Worm (Caenorhabditis elegans) whole organism, young adult: ENCODE results near the gene srbc-14.

Experiments
- B0261.1 ChIP-seq: sonication (generic microtip); optimal IDR thresholded peaks from 2 replicates; lab custom pipeline; 2016; ENCODE audit warnings: mild to moderate bottlenecking, missing genetic modification characterization, moderate library complexity, missing compliant biosample characterization
- D2030.7 ChIP-seq: fragments of 200-800 bp; sonication (Bioruptor generic); IDR thresholded peaks from 2 replicates; pipeline ENCODE4 v1.3.6; 2022; ENCODE audit warnings: missing genetic modification reagents, missing genetic modification characterization, missing compliant biosample characterization
- F10E7.11 ChIP-seq: sonication (generic microtip); optimal IDR thresholded peaks from 2 replicates; lab custom pipeline; 2017; ENCODE audit warnings: mild to moderate bottlenecking, missing genetic modification characterization, moderate library complexity, missing compliant biosample characterization
- F22D6.2 ChIP-seq: sonication (generic microtip); optimal IDR thresholded peaks from 2 replicates; lab custom pipeline; 2016; ENCODE audit warnings: mild to moderate bottlenecking, missing genetic modification characterization, missing compliant biosample characterization
- F57A8.1 ChIP-seq: fragments of 200-800 bp; sonication (Bioruptor generic); optimal IDR thresholded peaks from 2 replicates; lab custom pipeline; 2018; ENCODE audit warnings: mild to moderate bottlenecking, missing genetic modification characterization, moderate library complexity, missing compliant biosample characterization
- Y53F4B.3 ChIP-seq: fragments of 200-800 bp; sonication (Bioruptor generic); IDR thresholded peaks from 2 replicates; pipeline ENCODE4 v1.3.6; 2022; ENCODE audit warnings: missing genetic modification reagents, missing genetic modification characterization, missing compliant biosample characterization
- Y53G8AR.9 ChIP-seq: fragments of 200-800 bp; sonication (Bioruptor generic); conservative IDR thresholded peaks from 2 replicates; pipeline ENCODE4 v1.3.6; 2022; ENCODE audit warnings: missing genetic modification reagents, missing genetic modification characterization, missing compliant biosample characterization
- Y79H2A.3 ChIP-seq: fragments of 200-800 bp; sonication (Bioruptor generic); conservative IDR thresholded peaks from 2 replicates; pipeline ENCODE4 v1.3.6; 2022; ENCODE audit warnings: missing genetic modification reagents, missing genetic modification characterization, missing compliant biosample characterization
- Y95B8A.8 ChIP-seq: fragments of 200-800 bp; sonication (Bioruptor generic); IDR thresholded peaks from 2 replicates; pipeline ENCODE4 v1.3.6; 2022; ENCODE audit warnings: missing genetic modification reagents, missing genetic modification characterization, missing compliant biosample characterization
- ZK185.1 ChIP-seq: sonication (generic microtip); optimal IDR thresholded peaks from 2 replicates; lab custom pipeline; 2016; ENCODE audit warnings: mild to moderate bottlenecking, missing genetic modification characterization, missing compliant biosample characterization; ENCODE audit not compliant: poor library complexity, severe bottlenecking
- athp-1 ChIP-seq: sonication (generic microtip); optimal IDR thresholded peaks from 2 replicates; lab custom pipeline; 2017; ENCODE audit warnings: mild to moderate bottlenecking, missing genetic modification characterization, missing compliant biosample characterization
- attf-3 ChIP-seq: fragments of 200-800 bp; sonication (Bioruptor generic); conservative IDR thresholded peaks from 2 replicates; pipeline ENCODE4 v1.3.6; 2022; ENCODE audit warnings: missing genetic modification reagents, missing genetic modification characterization, missing compliant biosample characterization
- attf-6 ChIP-seq: fragments of 200-800 bp; sonication (Bioruptor generic); IDR thresholded peaks from 2 replicates; pipeline ENCODE4 v1.3.6; 2022; ENCODE audit warnings: missing genetic modification reagents, missing genetic modification characterization, missing compliant biosample characterization
- bed-2 ChIP-seq: fragments of 200-800 bp; sonication (Bioruptor generic); IDR thresholded peaks from 2 replicates; pipeline ENCODE4 v1.3.6; 2022; ENCODE audit warnings: missing genetic modification reagents, missing genetic modification characterization, missing compliant biosample characterization
- ceh-100 ChIP-seq: fragments of 200-800 bp; sonication (Bioruptor generic); IDR thresholded peaks from 2 replicates; pipeline ENCODE4 v1.3.6; 2022; ENCODE audit warnings: missing genetic modification reagents, missing genetic modification characterization, missing compliant biosample characterization
- ceh-27 ChIP-seq: fragments of 200-800 bp; sonication (Bioruptor generic); optimal IDR thresholded peaks from 2 replicates; lab custom pipeline; 2018; ENCODE audit warnings: mild to moderate bottlenecking, missing genetic modification characterization, moderate library complexity, missing compliant biosample characterization
- ceh-40 ChIP-seq: fragments of 200-800 bp; sonication (Bioruptor generic); IDR thresholded peaks from 2 replicates; pipeline ENCODE4 v1.3.6; 2022; ENCODE audit warnings: missing genetic modification characterization, missing compliant biosample characterization
- ceh-58 ChIP-seq: fragments of 200-800 bp; sonication (Bioruptor generic); IDR thresholded peaks from 2 replicates; pipeline ENCODE4 v1.3.6; 2022; ENCODE audit warnings: missing genetic modification characterization, missing compliant biosample characterization
- dpl-1 ChIP-seq: fragments of 150-350 bp; optimal IDR thresholded peaks from 2 replicates; lab custom pipeline; 2014; ENCODE audit warnings: missing biosample characterization, missing genetic modification reagents, missing genetic modification characterization
- egl-44 ChIP-seq: fragments of 200-800 bp; sonication (Bioruptor generic); IDR thresholded peaks from 2 replicates; pipeline ENCODE4 v1.3.6; 2022; ENCODE audit warnings: missing genetic modification reagents, missing genetic modification characterization, missing compliant biosample characterization
- hmg-20 ChIP-seq: fragments of 200-800 bp; sonication (Bioruptor generic); IDR thresholded peaks from 2 replicates; pipeline ENCODE4 v1.3.6; 2022; ENCODE audit warnings: missing genetic modification reagents, missing genetic modification characterization, missing compliant biosample characterization
- hrde-1 ChIP-seq: sonication (generic microtip); optimal IDR thresholded peaks from 2 replicates; lab custom pipeline; 2016; ENCODE audit warnings: missing genetic modification characterization, mild to moderate bottlenecking, missing compliant biosample characterization, moderate library complexity, missing genotype, missing genetic modification reagents, borderline replicate concordance
- lin-26 ChIP-seq: fragments of 200-800 bp; sonication (Bioruptor generic); IDR thresholded peaks from 2 replicates; pipeline ENCODE4 v1.3.6; 2022; ENCODE audit warnings: missing genetic modification reagents, missing genetic modification characterization, missing compliant biosample characterization
- lin-35 ChIP-seq, 3 experiments: fragments of 150-350 bp in 2 of 3; sonication (generic microtip) in 1 of 3; optimal IDR thresholded peaks; 2 replicates each; lab custom pipeline; 2014 to 2018; ENCODE audit warnings: missing biosample characterization in 3 of 3, missing genetic modification characterization in 3 of 3, missing genetic modification reagents in 3 of 3
- mxl-1 ChIP-seq: sonication (generic microtip); optimal IDR thresholded peaks from 2 replicates; lab custom pipeline; 2016; ENCODE audit warnings: missing genetic modification characterization, missing compliant biosample characterization
- nfya-2 ChIP-seq: fragments of 200-800 bp; sonication (Bioruptor generic); IDR thresholded peaks from 2 replicates; pipeline ENCODE4 v1.3.6; 2022; ENCODE audit warnings: missing genetic modification reagents, missing genetic modification characterization, missing compliant biosample characterization
- nhr-120 ChIP-seq: fragments of 200-800 bp; sonication (Bioruptor generic); IDR thresholded peaks from 2 replicates; pipeline ENCODE4 v1.3.6; 2022; ENCODE audit warnings: missing genetic modification characterization, missing compliant biosample characterization
- pha-4 ChIP-seq: fragments of 150-350 bp; sonication (generic microtip); optimal IDR thresholded peaks from 2 replicates; lab custom pipeline; 2014; ENCODE audit warnings: missing biosample characterization, missing genetic modification reagents, missing genetic modification characterization
- rec-8 ChIP-seq, 2 experiments: sonication (generic microtip); optimal IDR thresholded peaks; 2 replicates each; lab custom pipeline; 2016; ENCODE audit warnings: mild to moderate bottlenecking in 2 of 2, missing genetic modification characterization in 2 of 2, missing genetic modification reagents in 2 of 2, missing genotype in 2 of 2, missing biosample characterization in 1 of 2, missing compliant biosample characterization in 1 of 2, moderate library complexity in 1 of 2
- repo-1 ChIP-seq: sonication (generic microtip); optimal IDR thresholded peaks from 2 replicates; lab custom pipeline; 2017; ENCODE audit warnings: mild to moderate bottlenecking, missing genetic modification characterization, missing compliant biosample characterization
- sdz-38 ChIP-seq: sonication (generic microtip); optimal IDR thresholded peaks from 2 replicates; lab custom pipeline; 2016; ENCODE audit warnings: missing genotype, missing genetic modification characterization, missing compliant biosample characterization
- snpc-4 ChIP-seq, 5 experiments: fragments of 150-350 bp in 1 of 5; sonication (generic microtip) in 4 of 5; optimal IDR thresholded peaks; 2 replicates each; lab custom pipeline; 2014 to 2018; ENCODE audit warnings: missing genetic modification characterization in 5 of 5, missing biosample characterization in 3 of 5, antibody characterized with exemption in 2 of 5, mild to moderate bottlenecking in 2 of 5, missing compliant biosample characterization in 2 of 5, missing genotype in 2 of 5, moderate library complexity in 2 of 5, missing genetic modification reagents in 1 of 5
- sptf-2 ChIP-seq: fragments of 200-800 bp; sonication (Bioruptor generic); optimal IDR thresholded peaks from 2 replicates; lab custom pipeline; 2018; ENCODE audit warnings: mild to moderate bottlenecking, missing genetic modification characterization, missing compliant biosample characterization
- tbx-9 ChIP-seq: sonication (generic microtip); optimal IDR thresholded peaks from 2 replicates; lab custom pipeline; 2016; ENCODE audit warnings: borderline replicate concordance, missing genetic modification characterization, inconsistent platforms, missing compliant biosample characterization
- xnd-1 ChIP-seq: sonication (generic microtip); optimal IDR thresholded peaks from 2 replicates; lab custom pipeline; 2016; ENCODE audit warnings: missing genotype, missing genetic modification reagents, missing genetic modification characterization, missing compliant biosample characterization
- zfh-2 ChIP-seq: fragments of 200-800 bp; sonication (Bioruptor generic); conservative IDR thresholded peaks from 2 replicates; pipeline ENCODE4 v1.3.6; 2022; ENCODE audit warnings: missing genetic modification reagents, missing genetic modification characterization, missing compliant biosample characterization
- ztf-18 ChIP-seq: sonication (generic microtip); optimal IDR thresholded peaks from 2 replicates; lab custom pipeline; 2016; ENCODE audit warnings: missing genotype, mild to moderate bottlenecking, missing genetic modification characterization, missing compliant biosample characterization
- ztf-26 ChIP-seq: sonication (generic microtip); optimal IDR thresholded peaks from 2 replicates; lab custom pipeline; 2017; ENCODE audit warnings: missing genetic modification characterization, missing compliant biosample characterization
- ztf-28 ChIP-seq: fragments of 200-800 bp; sonication (Bioruptor generic); IDR thresholded peaks from 2 replicates; pipeline ENCODE4 v1.3.6; 2022; ENCODE audit warnings: missing genetic modification reagents, missing genetic modification characterization, missing compliant biosample characterization

srbc-14 gene

ce11 chrV:17071578-17071977 lies at the start of gene srbc-14:
Gene srbc-14 (minus strand): TSS chrV:17071678.
- TF ChIP-seq ZK185.1 (tag; lab: Kevin White, UChicago) (no peak), F10E7.11 (no peak), attf-6 (GFP tag; lab: Robert Waterston, UW) (no peak), lin-35 (GFP tag; optimal IDR thresholded peaks at IDR 0.05; lab: Kevin White, UChicago) (no peak), mxl-1 (tag; lab: Kevin White, UChicago) (no peak), Y53F4B.3 (no peak), egl-44 (GFP tag; lab: Robert Waterston, UW) (no peak), tbx-9 (no peak), ceh-100 (GFP tag; lab: Robert Waterston, UW) (no peak), nfya-2 (no peak), snpc-4 (GFP tag; optimal IDR thresholded peaks at IDR 0.05; lab: Kevin White, UChicago) (no peak), snpc-4 (tag; optimal IDR thresholded peaks at IDR 0.05; lab: Kevin White, UChicago) (no peak)

ce11 chrV:17108310-17108709 lies 36.8 kb upstream of the srbc-14 start, which contains the start of gene ZK218.11:
Gene ZK218.11 (minus strand): TSS chrV:17108410.
- TF ChIP-seq Y53G8AR.9 (GFP tag; lab: Robert Waterston, UW), result no peak
- no peak for TF ChIP-seq nhr-120
- no peak for TF ChIP-seq lin-26
- no peak for TF ChIP-seq mxl-1 (tag; lab: Kevin White, UChicago)
- TF ChIP-seq Y95B8A.8 (GFP tag; lab: Robert Waterston, UW), result no peak
- TF ChIP-seq bed-2 (GFP tag; lab: Robert Waterston, UW), result no peak
- no peak for TF ChIP-seq zfh-2 (GFP tag; lab: Robert Waterston, UW)
- no peak for TF ChIP-seq xnd-1

- no peak for TF ChIP-seq athp-1 (tag; lab: Kevin White, UChicago)
- no peak for TF ChIP-seq D2030.7 (GFP tag; lab: Robert Waterston, UW)
- no peak for TF ChIP-seq Y79H2A.3 (GFP tag; lab: Robert Waterston, UW)
- TF ChIP-seq pha-4 (tag; lab: Kevin White, UChicago), result no peak
- no peak for TF ChIP-seq egl-44 (GFP tag; lab: Robert Waterston, UW)
- TF ChIP-seq repo-1, result no peak
- TF ChIP-seq ztf-18 (tag; lab: Kevin White, UChicago), result no peak
- no peak for TF ChIP-seq lin-35 (GFP tag; optimal IDR thresholded peaks at IDR 0.05; lab: Kevin White, UChicago)
- no peak for TF ChIP-seq hmg-20 (GFP tag; lab: Robert Waterston, UW)
- no peak for TF ChIP-seq zfh-2 (GFP tag; lab: Robert Waterston, UW)
- TF ChIP-seq F22D6.2 (tag; lab: Kevin White, UChicago), result no peak
- no peak for TF ChIP-seq hrde-1 (tag; lab: Kevin White, UChicago)
- no peak for TF ChIP-seq snpc-4 (GFP tag; optimal IDR thresholded peaks at IDR 0.05; lab: Kevin White, UChicago)
- TF ChIP-seq snpc-4 (tag; optimal IDR thresholded peaks at IDR 0.05; lab: Kevin White, UChicago), result no peak
- TF ChIP-seq rec-8 (tag; optimal IDR thresholded peaks at IDR 0.05; lab: Kevin White, UChicago), result no peak
Measured at ce11 chrV:17105483-17105882, 34.0 kb upstream of the srbc-14 start, which contains the start of gene ZK218.7. Gene ZK218.7 (plus strand): TSS chrV:17105783.

- no peak for TF ChIP-seq egl-44 (GFP tag; lab: Robert Waterston, UW)
- TF ChIP-seq B0261.1 (tag; lab: Kevin White, UChicago), result no peak
- no peak for TF ChIP-seq zfh-2 (GFP tag; lab: Robert Waterston, UW)
- TF ChIP-seq sdz-38 (tag; lab: Kevin White, UChicago), result no peak
- TF ChIP-seq Y53G8AR.9 (GFP tag; lab: Robert Waterston, UW), result no peak
- no peak for TF ChIP-seq ceh-58 (GFP tag; lab: Robert Waterston, UW)
- no peak for TF ChIP-seq ztf-28
- TF ChIP-seq sptf-2 (GFP tag; lab: Kevin White, UChicago), result no peak
- no peak for TF ChIP-seq ceh-40
- TF ChIP-seq F57A8.1 (GFP tag; lab: Kevin White, UChicago), result no peak
- TF ChIP-seq dpl-1 (GFP tag; lab: Kevin White, UChicago), result no peak
- no peak for TF ChIP-seq ceh-27 (GFP tag; lab: Kevin White, UChicago)
- TF ChIP-seq ztf-26, result no peak
- no peak for TF ChIP-seq attf-3
- TF ChIP-seq bed-2 (GFP tag; lab: Robert Waterston, UW), result no peak
Measured at ce11 chrV:17104527-17104926, 33.0 kb upstream of the srbc-14 start, which contains the start of gene nhr-248. Gene nhr-248 (minus strand): TSS chrV:17104627.
